Worm (Caenorhabditis elegans): ENCODE measurements around the gene F34D10.9.

DNA sequence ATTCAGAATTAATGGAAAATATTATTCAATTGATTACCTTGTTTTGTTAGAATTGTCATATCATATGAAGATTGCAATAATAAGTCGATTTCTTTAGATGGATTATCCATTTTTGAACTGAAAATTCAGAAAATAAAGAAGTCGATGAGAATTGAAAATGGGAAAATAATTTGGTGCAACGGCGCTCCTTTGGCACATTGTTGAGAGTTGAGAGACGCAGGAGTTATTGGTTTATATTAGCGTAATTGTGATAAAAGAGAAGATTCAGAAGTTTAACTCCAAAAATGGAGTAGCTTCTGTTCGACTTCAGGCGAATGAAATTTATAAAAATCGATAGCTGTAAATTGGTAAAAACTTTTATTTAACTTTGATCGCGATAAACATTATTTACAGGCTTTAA is 9.9 kb downstream of the F34D10.9 start, which contains the start of gene C14B1.8:
- TF ChIP-seq fkh-10 (GFP tag; optimal IDR thresholded peaks at IDR 0.05) (no peak), pqm-1 (tag; optimal IDR thresholded peaks at IDR 0.05) (no peak), nhr-237 (tag; optimal IDR thresholded peaks at IDR 0.05) (no peak), nfya-1 (tag; optimal IDR thresholded peaks at IDR 0.05; ENCODE audit: insufficient read depth) (no peak), lin-15B (tag; optimal IDR thresholded peaks at IDR 0.05) (peak; percentile 51), ztf-11 (tag; optimal IDR thresholded peaks at IDR 0.05) (no peak), ceh-82 (tag; optimal IDR thresholded peaks at IDR 0.05) (no peak), aly-2 (tag; optimal IDR thresholded peaks at IDR 0.05) (no peak), lin-39 (tag; optimal IDR thresholded peaks at IDR 0.05) (no peak), nhr-77 (tag; optimal IDR thresholded peaks at IDR 0.05) (no peak)
